Worm (Caenorhabditis elegans) whole organism, L3 larva: ENCODE data around the gene F19C7.3.

Experiments used
- R02D3.7 ChIP-seq: fragments of 150-350 bp; optimal IDR thresholded peaks from 2 replicates; lab custom pipeline; 2014; ENCODE audit warnings: missing biosample characterization, missing genetic modification characterization
- aly-2 ChIP-seq: fragments of 150-350 bp; optimal IDR thresholded peaks from 2 replicates; lab custom pipeline; 2014; ENCODE audit warnings: missing biosample characterization, missing genetic modification characterization
- eor-1 ChIP-seq, 2 experiments: fragments of 150-350 bp; optimal IDR thresholded peaks; 2 replicates each; lab custom pipeline; 2014 to 2018; ENCODE audit warnings: missing biosample characterization in 2 of 2, missing genetic modification characterization in 2 of 2
- fos-1 ChIP-seq: fragments of 150-350 bp; optimal IDR thresholded peaks from 2 replicates; lab custom pipeline; 2014; ENCODE audit warnings: missing biosample characterization, missing genetic modification characterization
- lin-15B ChIP-seq: fragments of 150-350 bp; optimal IDR thresholded peaks from 2 replicates; lab custom pipeline; 2014; ENCODE audit warnings: missing biosample characterization, missing genetic modification characterization
- mml-1 ChIP-seq: fragments of 150-350 bp; sonication (generic microtip); optimal IDR thresholded peaks from 3 replicates; lab custom pipeline; 2014; ENCODE audit warnings: missing biosample characterization, missing genetic modification characterization
- nhr-25 ChIP-seq: sonication (generic microtip); optimal IDR thresholded peaks from 2 replicates; lab custom pipeline; 2017; ENCODE audit warnings: missing biosample characterization, missing genetic modification characterization
- nhr-28 ChIP-seq: fragments of 150-350 bp; optimal IDR thresholded peaks from 2 replicates; lab custom pipeline; 2014; ENCODE audit warnings: missing biosample characterization, missing genetic modification characterization
- pqm-1 ChIP-seq: fragments of 150-350 bp; optimal IDR thresholded peaks from 2 replicates; lab custom pipeline; 2017; ENCODE audit warnings: missing biosample characterization, missing genetic modification characterization, inconsistent platforms
- unc-62 ChIP-seq: fragments of 150-350 bp; sonication (generic microtip); optimal IDR thresholded peaks from 4 replicates; lab custom pipeline; 2014; ENCODE audit warnings: missing biosample characterization, missing genetic modification reagents, missing genetic modification characterization
- zag-1 ChIP-seq: fragments of 150-350 bp; optimal IDR thresholded peaks from 2 replicates; lab custom pipeline; 2014; ENCODE audit warnings: missing biosample characterization, missing genetic modification characterization
- ztf-4 ChIP-seq: fragments of 150-350 bp; optimal IDR thresholded peaks from 2 replicates; lab custom pipeline; 2014; ENCODE audit warnings: missing biosample characterization, missing genetic modification characterization

- TF ChIP-seq fos-1 (no peak), lin-15B (tag; lab: Kevin White, UChicago) (no peak), ztf-4 (no peak), zag-1 (tag; lab: Kevin White, UChicago) (no peak), pqm-1 (tag; lab: Kevin White, UChicago) (no peak), aly-2 (no peak), nhr-28 (tag; lab: Kevin White, UChicago) (no peak), R02D3.7 (no peak), mml-1 (tag; lab: Kevin White, UChicago) (no peak), eor-1 (tag; optimal IDR thresholded peaks at IDR 0.05; lab: Kevin White, UChicago) (no peak), unc-62 (no peak), nhr-25 (tag; lab: Kevin White, UChicago) (no peak)
These were observed 48.7 kb upstream of the F19C7.3 start, which contains the start of gene ZK185.1 for ce11 chrIV:4548253-4548652.
